Worm (Caenorhabditis elegans): ENCODE data around the gene lbp-4.

The lbp-4 gene

ce11 chrV:7809320-7810256, 10.8 kb upstream of the lbp-4 start, which contains the start of gene ZK742.3 (continued):
- TF ChIP-seq F49E8.2 (tag; optimal IDR thresholded peaks at IDR 0.05; ENCODE audit: insufficient read depth) (no peak), cebp-2 (GFP tag; IDR thresholded peaks at IDR 0.05) (no peak), gei-17 (GFP tag; optimal IDR thresholded peaks at IDR 0.05) (no peak), nfya-2 (GFP tag; IDR thresholded peaks at IDR 0.05) (no peak), cebp-1 (GFP tag; IDR thresholded peaks at IDR 0.05) (no peak), cebp-1 (tag; optimal IDR thresholded peaks at IDR 0.05) (peak; percentile 4), attf-5 (GFP tag; optimal IDR thresholded peaks at IDR 0.05) (peak; percentile 6)

DNA sequence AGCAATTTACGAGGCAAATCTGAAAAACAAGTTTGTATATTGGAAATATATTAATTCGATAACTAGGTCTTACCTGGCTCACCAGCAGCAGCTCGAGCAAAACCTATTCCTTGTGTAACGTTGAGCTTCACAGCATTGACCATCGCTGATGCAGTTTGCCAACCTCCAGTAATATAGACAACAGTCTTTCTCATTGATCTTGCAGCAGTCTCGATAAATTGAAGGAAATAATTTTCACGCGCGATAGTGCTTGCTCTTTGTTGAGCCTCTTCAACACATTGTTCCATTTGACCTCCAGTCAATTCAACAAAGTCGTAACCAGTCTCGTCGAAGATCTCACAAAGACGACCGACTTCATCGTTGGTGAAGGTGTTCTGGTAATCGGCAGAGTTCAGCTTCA, 9.8 kb upstream of the lbp-4 start:
- TF ChIP-seq ZK185.1 (tag; optimal IDR thresholded peaks at IDR 0.05; ENCODE audit: poor library complexity, severe bottlenecking) (no peak), rpc-1 (optimal IDR thresholded peaks at IDR 0.05) (no peak), rpc-1 (tag; optimal IDR thresholded peaks at IDR 0.05) (no peak), dox-1 (GFP tag; IDR thresholded peaks at IDR 0.05) (no peak), egl-18 (GFP tag; IDR thresholded peaks at IDR 0.05) (no peak), F23B12.7 (tag; optimal IDR thresholded peaks at IDR 0.05; ENCODE audit: insufficient read depth) (no peak), attf-6 (GFP tag; IDR thresholded peaks at IDR 0.05) (no peak), F57C9.4 (tag; optimal IDR thresholded peaks at IDR 0.05) (no peak), madf-3 (GFP tag; IDR thresholded peaks at IDR 0.05) (no peak), nhr-27 (tag; optimal IDR thresholded peaks at IDR 0.05) (no peak), ceh-40 (GFP tag; IDR thresholded peaks at IDR 0.05) (no peak), bed-2 (GFP tag; IDR thresholded peaks at IDR 0.05) (no peak), K12H6.12 (tag; optimal IDR thresholded peaks at IDR 0.05) (no peak), sptf-2 (GFP tag; optimal IDR thresholded peaks at IDR 0.05) (no peak), chd-7 (tag; optimal IDR thresholded peaks at IDR 0.05) (no peak), hrde-1 (tag; optimal IDR thresholded peaks at IDR 0.05; ENCODE audit: borderline replicate concordance) (no peak), ceh-27 (GFP tag; optimal IDR thresholded peaks at IDR 0.05) (no peak), xnd-1 (tag; optimal IDR thresholded peaks at IDR 0.05) (no peak), T26A5.8 (tag; optimal IDR thresholded peaks at IDR 0.05) (no peak)

ce11 chrV:7811758-7812157, 8.6 kb upstream of the lbp-4 start, which contains the start of gene ZK742.4:
Gene ZK742.4 (minus strand): TSS chrV:7811792.
- TF ChIP-seq Y79H2A.3 (GFP tag; conservative IDR thresholded peaks at IDR 0.05): no peak
- TF ChIP-seq ets-4 (GFP tag; optimal IDR thresholded peaks at IDR 0.05): no peak
- TF ChIP-seq lin-26 (GFP tag; IDR thresholded peaks at IDR 0.05): no peak
- TF ChIP-seq nfya-1 (tag; optimal IDR thresholded peaks at IDR 0.05; ENCODE audit: borderline replicate concordance, insufficient read depth): no peak
- no peak for TF ChIP-seq ztf-28 (GFP tag; IDR thresholded peaks at IDR 0.05)
- no peak for TF ChIP-seq pha-4 (tag; optimal IDR thresholded peaks at IDR 0.05)
- TF ChIP-seq somi-1 (GFP tag; optimal IDR thresholded peaks at IDR 0.05): no peak
- no peak for TF ChIP-seq unc-130 (GFP tag; optimal IDR thresholded peaks at IDR 0.05)
- no peak for TF ChIP-seq lin-54 (GFP tag; optimal IDR thresholded peaks at IDR 0.05)
- no peak for TF ChIP-seq cebp-2 (GFP tag; IDR thresholded peaks at IDR 0.05)
- no peak for TF ChIP-seq tbp1 (GFP tag; optimal IDR thresholded peaks at IDR 0.05)
- no peak for TF ChIP-seq let-607 (tag; optimal IDR thresholded peaks at IDR 0.05)
- no peak for TF ChIP-seq F37B4.10 (GFP tag; IDR thresholded peaks at IDR 0.05)

Measured in whole organism, young adult.